Comparison of ENCODE assay signal across 4 worm cellular contexts in the genomic region with DNA sequence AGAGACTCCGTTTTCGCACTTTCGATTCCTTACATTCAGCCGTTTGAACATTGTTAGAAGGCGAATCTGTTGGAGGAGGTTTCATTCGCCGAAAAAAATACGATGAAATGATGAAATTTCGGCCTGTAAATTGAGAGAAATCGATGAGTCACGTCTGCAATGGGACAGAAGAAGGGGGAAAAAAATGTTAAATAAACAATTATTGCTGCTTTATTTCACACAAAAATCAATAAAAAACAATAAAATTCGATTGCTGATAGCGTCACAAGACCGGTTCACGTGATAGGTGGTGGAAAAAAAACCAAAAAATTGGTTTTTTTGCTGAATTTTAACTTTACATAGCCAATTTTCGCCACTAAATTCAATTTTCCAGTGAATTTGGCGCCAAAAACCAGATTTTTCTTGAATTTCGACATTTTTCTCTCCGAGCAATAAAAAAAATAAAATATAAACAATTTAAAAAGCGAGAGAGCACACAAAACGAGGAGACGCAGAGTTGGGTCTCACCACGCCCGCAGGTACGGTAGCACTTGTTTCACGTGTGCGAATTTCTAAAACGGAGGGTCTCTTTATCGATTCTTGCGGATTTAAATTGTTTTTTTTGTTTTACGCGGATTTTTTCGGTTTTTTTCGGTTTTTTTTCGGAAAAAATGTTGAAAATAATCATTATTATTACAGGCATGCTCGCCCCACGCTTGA.
TF ChIP-seq lines count a peak whose summit lies in the region.

Gene cup-14 (minus strand): TSS at position 51 of the 699 bp plus-strand sequence.
Gene ndub-8 (plus strand): TSS at position 679 of the 699 bp plus-strand sequence.

TF ChIP-seq in whole organism, L2 larva, 48 proteins besides CTCF, POLR2A, EP300 and RAD21 (continued from another document):
- TF ChIP-seq elt-1 (tag; optimal IDR thresholded peaks at IDR 0.05; lab: Kevin White, UChicago): no peak
- no peak for TF ChIP-seq skn-1 (tag; optimal IDR thresholded peaks at IDR 0.05; lab: Kevin White, UChicago)
- peak; percentile 98 for TF ChIP-seq unc-55 (GFP tag; optimal IDR thresholded peaks at IDR 0.05; lab: Kevin White, UChicago)
- peak; percentile 68 for TF ChIP-seq nhr-77 (tag; optimal IDR thresholded peaks at IDR 0.05; lab: Kevin White, UChicago)
- peak; percentile 37 for TF ChIP-seq unc-62 (GFP tag; optimal IDR thresholded peaks at IDR 0.05; lab: Kevin White, UChicago)
- TF ChIP-seq crh-2 (tag; optimal IDR thresholded peaks at IDR 0.05; lab: Kevin White, UChicago): peak; percentile 86
- peak; percentile 91 for TF ChIP-seq sem-4 (tag; optimal IDR thresholded peaks at IDR 0.05; lab: Kevin White, UChicago)
- TF ChIP-seq blmp-1 (tag; optimal IDR thresholded peaks at IDR 0.05; lab: Kevin White, UChicago; ENCODE audit: insufficient read depth): peak; percentile 49
- no peak for TF ChIP-seq nhr-12 (tag; optimal IDR thresholded peaks at IDR 0.05; lab: Kevin White, UChicago)
- peak; percentile 41 for TF ChIP-seq Y55F3AM.14 (GFP tag; optimal IDR thresholded peaks at IDR 0.05; lab: Kevin White, UChicago)
- TF ChIP-seq nhr-21 (tag; optimal IDR thresholded peaks at IDR 0.05; lab: Kevin White, UChicago): peak; percentile 79
- no peak for TF ChIP-seq nhr-23 (tag; optimal IDR thresholded peaks at IDR 0.05; lab: Kevin White, UChicago)
- no peak for TF ChIP-seq ztf-11 (tag; optimal IDR thresholded peaks at IDR 0.05; lab: Kevin White, UChicago)
- TF ChIP-seq ztf-4 (tag; optimal IDR thresholded peaks at IDR 0.05; lab: Kevin White, UChicago): peak; percentile 78
- peak; percentile 91 for TF ChIP-seq lin-11 (tag; optimal IDR thresholded peaks at IDR 0.05; lab: Kevin White, UChicago)
- TF ChIP-seq R02D3.7 (tag; optimal IDR thresholded peaks at IDR 0.05; lab: Kevin White, UChicago): peak; percentile 43
- peak; percentile 12 to 77 for TF ChIP-seq mdl-1 (tag; optimal IDR thresholded peaks at IDR 0.05; lab: Kevin White, UChicago)
- TF ChIP-seq sma-3 (GFP tag; optimal IDR thresholded peaks at IDR 0.05; lab: Kevin White, UChicago): peak; percentile 92
- no peak for TF ChIP-seq aly-2 (tag; optimal IDR thresholded peaks at IDR 0.05; lab: Kevin White, UChicago)
- peak; percentile 89 for TF ChIP-seq snpc-4 (tag; optimal IDR thresholded peaks at IDR 0.05; lab: Kevin White, UChicago)
- TF ChIP-seq nhr-25 (tag; optimal IDR thresholded peaks at IDR 0.05; lab: Kevin White, UChicago): peak; percentile 88
- no peak for TF ChIP-seq peb-1 (tag; optimal IDR thresholded peaks at IDR 0.05; lab: Kevin White, UChicago)
- no peak for TF ChIP-seq alr-1 (tag; optimal IDR thresholded peaks at IDR 0.05; lab: Kevin White, UChicago)

TF ChIP-seq in whole organism, L4 larva, 104 proteins besides CTCF, POLR2A, EP300 and RAD21 (continued from another document and continues in another):
- peak; percentile 98 to 100 for TF ChIP-seq lsy-2 (tag; optimal IDR thresholded peaks at IDR 0.05; lab: Kevin White, UChicago)
- TF ChIP-seq T26A8.4 (GFP tag; IDR thresholded peaks at IDR 0.05; lab: Robert Waterston, UW): peak; percentile 82
- peak; percentile 71 for TF ChIP-seq nhr-102 (tag; optimal IDR thresholded peaks at IDR 0.05; lab: Kevin White, UChicago)
- TF ChIP-seq hif-1 (tag; optimal IDR thresholded peaks at IDR 0.05; lab: Kevin White, UChicago): peak in 1 of 2 experiments; percentile 67
- peak; percentile 29 for TF ChIP-seq jun-1 (tag; optimal IDR thresholded peaks at IDR 0.05; lab: Kevin White, UChicago)
- TF ChIP-seq T20F7.1 (GFP tag; optimal IDR thresholded peaks at IDR 0.05; lab: Kevin White, UChicago): peak; percentile 70
- TF ChIP-seq ces-1 (GFP tag; optimal IDR thresholded peaks at IDR 0.05; lab: Kevin White, UChicago): peak; percentile 69
- TF ChIP-seq ZK337.2 (GFP tag; IDR thresholded peaks at IDR 0.05; lab: Robert Waterston, UW): no peak
- peak; percentile 87 for TF ChIP-seq mep-1 (tag; optimal IDR thresholded peaks at IDR 0.05; lab: Kevin White, UChicago)
- TF ChIP-seq nhr-111 (GFP tag; optimal IDR thresholded peaks at IDR 0.05; lab: Kevin White, UChicago): no peak
- peak; percentile 71 for TF ChIP-seq rbr-2 (tag; optimal IDR thresholded peaks at IDR 0.05; lab: Kevin White, UChicago)
- no peak for TF ChIP-seq saeg-2 (GFP tag; IDR thresholded peaks at IDR 0.05; lab: Robert Waterston, UW)
- TF ChIP-seq aha-1 (tag; lab: Kevin White, UChicago): peak; percentile 77
- TF ChIP-seq hmg-1.1 (GFP tag; IDR thresholded peaks at IDR 0.05; lab: Robert Waterston, UW): peak; percentile 81
- no peak for TF ChIP-seq ZK546.5 (tag; optimal IDR thresholded peaks at IDR 0.05; lab: Kevin White, UChicago)
- TF ChIP-seq hlh-11 (tag; optimal IDR thresholded peaks at IDR 0.05; lab: Kevin White, UChicago): peak; percentile 75
- no peak for TF ChIP-seq lin-39 (tag; optimal IDR thresholded peaks at IDR 0.05; lab: Kevin White, UChicago)
- no peak for TF ChIP-seq egl-27 (tag; optimal IDR thresholded peaks at IDR 0.05; lab: Kevin White, UChicago)
- peak; percentile 87 for TF ChIP-seq fkh-10 (GFP tag; optimal IDR thresholded peaks at IDR 0.05; lab: Kevin White, UChicago)
- no peak for TF ChIP-seq gei-8 (GFP tag; optimal IDR thresholded peaks at IDR 0.05; lab: Kevin White, UChicago)
- peak; percentile 99 for TF ChIP-seq D1046.2 (GFP tag; IDR thresholded peaks at IDR 0.05; lab: Robert Waterston, UW)
- no peak for TF ChIP-seq mdt-29 (GFP tag; IDR thresholded peaks at IDR 0.05; lab: Robert Waterston, UW)
- TF ChIP-seq spr-1 (tag; optimal IDR thresholded peaks at IDR 0.05; lab: Kevin White, UChicago): peak; percentile 50
- TF ChIP-seq tra-1 (GFP tag; IDR thresholded peaks at IDR 0.05; lab: Robert Waterston, UW): no peak
- peak; percentile 15 for TF ChIP-seq F37D6.2 (tag; optimal IDR thresholded peaks at IDR 0.05; lab: Kevin White, UChicago)
- TF ChIP-seq skn-1 (tag; optimal IDR thresholded peaks at IDR 0.05; lab: Kevin White, UChicago): no peak
- TF ChIP-seq daf-16 (GFP tag; optimal IDR thresholded peaks at IDR 0.05; lab: Kevin White, UChicago): peak; percentile 58 to 60
- TF ChIP-seq daf-16 (tag; optimal IDR thresholded peaks at IDR 0.05; lab: Kevin White, UChicago): peak; percentile 83
- TF ChIP-seq zfp-3 (GFP tag; conservative IDR thresholded peaks at IDR 0.05; lab: Robert Waterston, UW): peak; percentile 56; the same call in 1 of the 2 replicates
- peak; percentile 51 for TF ChIP-seq duxl-1 (tag; optimal IDR thresholded peaks at IDR 0.05; lab: Kevin White, UChicago; ENCODE audit: poor library complexity)
- TF ChIP-seq php-3 (GFP tag; IDR thresholded peaks at IDR 0.05; lab: Robert Waterston, UW): peak; percentile 80
- no peak for TF ChIP-seq nhr-41 (GFP tag; IDR thresholded peaks at IDR 0.05; lab: Robert Waterston, UW)
- peak; percentile 84; the same call in 1 of the 2 replicates for TF ChIP-seq nhr-42 (GFP tag; IDR thresholded peaks at IDR 0.05; lab: Robert Waterston, UW)
- TF ChIP-seq F44E2.7 (GFP tag; IDR thresholded peaks at IDR 0.05; lab: Robert Waterston, UW): no peak

TF ChIP-seq in whole organism, late embryonic, 69 proteins besides CTCF, POLR2A, EP300 and RAD21 (continued from another document):
- TF ChIP-seq pqm-1 (tag; optimal IDR thresholded peaks at IDR 0.05; lab: Kevin White, UChicago) (no peak), hlh-30 (tag; optimal IDR thresholded peaks at IDR 0.05; lab: Kevin White, UChicago; ENCODE audit: insufficient read depth) (peak; percentile 75), fkh-6 (tag; optimal IDR thresholded peaks at IDR 0.05; lab: Kevin White, UChicago) (no peak), T23F11.4 (GFP tag; optimal IDR thresholded peaks at IDR 0.05; lab: Kevin White, UChicago) (no peak), dmd-4 (tag; optimal IDR thresholded peaks at IDR 0.05; lab: Kevin White, UChicago; ENCODE audit: borderline replicate concordance) (no peak), pha-2 (tag; optimal IDR thresholded peaks at IDR 0.05; lab: Kevin White, UChicago) (no peak), ceh-14 (tag; optimal IDR thresholded peaks at IDR 0.05; lab: Kevin White, UChicago) (no peak), lim-6 (tag; optimal IDR thresholded peaks at IDR 0.05; lab: Kevin White, UChicago) (peak; percentile 25), syd-9 (tag; optimal IDR thresholded peaks at IDR 0.05; lab: Kevin White, UChicago) (no peak), ceh-22 (tag; optimal IDR thresholded peaks at IDR 0.05; lab: Kevin White, UChicago) (no peak), C08G9.2 (tag; optimal IDR thresholded peaks at IDR 0.05; lab: Kevin White, UChicago) (no peak), ceh-48 (tag; optimal IDR thresholded peaks at IDR 0.05; lab: Kevin White, UChicago) (peak; percentile 87), nhr-232 (tag; optimal IDR thresholded peaks at IDR 0.05; lab: Kevin White, UChicago) (no peak), pax-1 (tag; optimal IDR thresholded peaks at IDR 0.05; lab: Kevin White, UChicago) (peak; percentile 87)

TF ChIP-seq in whole organism, mixed stage, embryonic, 35 proteins besides CTCF, POLR2A, EP300 and RAD21 (continued from another document):
- TF ChIP-seq M03D4.4 (tag; optimal IDR thresholded peaks at IDR 0.05; lab: Kevin White, UChicago) (no peak), ztf-11 (tag; optimal IDR thresholded peaks at IDR 0.05; lab: Kevin White, UChicago) (peak; percentile 4), nhr-28 (tag; optimal IDR thresholded peaks at IDR 0.05; lab: Kevin White, UChicago) (no peak), ceh-83 (GFP tag; optimal IDR thresholded peaks at IDR 0.05; lab: Kevin White, UChicago) (no peak), snpc-4 (tag; optimal IDR thresholded peaks at IDR 0.05; lab: Kevin White, UChicago) (no peak), hlh-1 (tag; optimal IDR thresholded peaks at IDR 0.05; lab: Kevin White, UChicago) (peak; percentile 12), lin-13 (tag; optimal IDR thresholded peaks at IDR 0.05; lab: Kevin White, UChicago) (peak; percentile 72), ces-1 (GFP tag; optimal IDR thresholded peaks at IDR 0.05; lab: Kevin White, UChicago) (peak; percentile 94), nhr-237 (tag; optimal IDR thresholded peaks at IDR 0.05; lab: Kevin White, UChicago) (peak; percentile 84)
